Fruit fly (Drosophila melanogaster) whole organism, embryonic: ENCODE results near the gene NetB.
A peak's percentile ranks its signal among the peaks of the same experiment; 100 is the strongest.

Source experiments
- Bdp1 ChIP-seq: fragments of 200-800 bp; sonication (Bioruptor generic); optimal IDR thresholded peaks from 3 replicates; lab custom pipeline; 2016; ENCODE audit warnings: missing biosample characterization, missing genetic modification characterization
- Bgb ChIP-seq: fragments of 200-800 bp; sonication (Bioruptor generic); IDR thresholded peaks from 2 replicates; pipeline ENCODE4 v1.3.6; 2022; ENCODE audit warnings: missing biosample characterization, missing genetic modification characterization; ENCODE audit not compliant: partially characterized antibody
- CG10267 ChIP-seq: fragments of 200-800 bp; sonication (Bioruptor generic); optimal IDR thresholded peaks from 2 replicates; lab custom pipeline; 2018; ENCODE audit warnings: missing biosample characterization, mild to moderate bottlenecking, missing genetic modification characterization, moderate library complexity
- CG11456 ChIP-seq: fragments of 200-800 bp; sonication (Bioruptor generic); IDR thresholded peaks from 3 replicates; pipeline ENCODE4 v1.3.6; 2022; ENCODE audit warnings: missing biosample characterization, missing genetic modification characterization
- CG11504 ChIP-seq: fragments of 200-800 bp; sonication (Bioruptor generic); optimal IDR thresholded peaks from 3 replicates; lab custom pipeline; 2019; ENCODE audit warnings: missing biosample characterization, mild to moderate bottlenecking, missing genetic modification characterization, moderate library complexity
- CG12391 ChIP-seq: fragments of 200-800 bp; sonication (Bioruptor generic); optimal IDR thresholded peaks from 3 replicates; lab custom pipeline; 2018; ENCODE audit warnings: missing biosample characterization, mild to moderate bottlenecking, missing genetic modification characterization, moderate library complexity
- CG15514 ChIP-seq: fragments of 200-800 bp; sonication (Bioruptor generic); optimal IDR thresholded peaks from 3 replicates; lab custom pipeline; 2017; ENCODE audit warnings: missing biosample characterization, missing genetic modification characterization, mild to moderate bottlenecking, moderate library complexity, missing genetic modification reagents
- CG15696 ChIP-seq: fragments of 200-800 bp; sonication (Bioruptor generic); optimal IDR thresholded peaks from 2 replicates; lab custom pipeline; 2019; ENCODE audit warnings: missing biosample characterization, mild to moderate bottlenecking, missing genetic modification characterization, moderate library complexity
- CG17912 ChIP-seq: fragments of 200-800 bp; sonication (Bioruptor generic); optimal IDR thresholded peaks from 2 replicates; lab custom pipeline; 2018; ENCODE audit warnings: missing biosample characterization, mild to moderate bottlenecking, missing genetic modification characterization
- CG2129 ChIP-seq: fragments of 200-800 bp; sonication (Bioruptor generic); IDR thresholded peaks from 2 replicates; pipeline ENCODE4 v1.3.6; 2022; ENCODE audit warnings: missing biosample characterization, missing genetic modification characterization; ENCODE audit not compliant: partially characterized antibody
- CG2202 ChIP-seq: fragments of 200-800 bp; sonication (Bioruptor generic); optimal IDR thresholded peaks from 2 replicates; lab custom pipeline; 2018; ENCODE audit warnings: missing biosample characterization, mild to moderate bottlenecking, missing genetic modification characterization
- CG42726 ChIP-seq: fragments of 200-800 bp; sonication (Bioruptor generic); IDR thresholded peaks from 2 replicates; pipeline ENCODE4 v1.3.6; 2022; ENCODE audit warnings: missing biosample characterization, missing genetic modification characterization; ENCODE audit not compliant: partially characterized antibody
- CG6683 ChIP-seq: fragments of 200-800 bp; sonication (Bioruptor generic); optimal IDR thresholded peaks from 2 replicates; lab custom pipeline; 2017; ENCODE audit warnings: missing biosample characterization, mild to moderate bottlenecking, missing genetic modification characterization, missing genetic modification reagents
- CG6765 ChIP-seq: fragments of 200-800 bp; sonication (Bioruptor generic); optimal IDR thresholded peaks from 3 replicates; lab custom pipeline; 2017; ENCODE audit warnings: missing biosample characterization, mild to moderate bottlenecking, missing genetic modification characterization
- CG7745 ChIP-seq: fragments of 200-800 bp; sonication (Bioruptor generic); optimal IDR thresholded peaks from 2 replicates; lab custom pipeline; 2018; ENCODE audit warnings: missing biosample characterization, mild to moderate bottlenecking, missing genetic modification characterization, moderate library complexity
- CG7839 ChIP-seq: fragments of 200-800 bp; sonication (Bioruptor generic); optimal IDR thresholded peaks from 3 replicates; lab custom pipeline; 2018; ENCODE audit warnings: missing biosample characterization, mild to moderate bottlenecking, missing genetic modification characterization, moderate library complexity
- CG7963 ChIP-seq: fragments of 200-800 bp; sonication (Bioruptor generic); IDR thresholded peaks from 3 replicates; pipeline ENCODE4 v1.3.6; 2022; ENCODE audit warnings: missing biosample characterization, missing genetic modification characterization; ENCODE audit not compliant: partially characterized antibody
- CG8765 ChIP-seq: fragments of 200-800 bp; sonication (Bioruptor generic); IDR thresholded peaks from 2 replicates; pipeline ENCODE4 v1.3.6; 2022; ENCODE audit warnings: missing biosample characterization, missing genetic modification characterization
- CG9932 ChIP-seq: fragments of 200-800 bp; sonication (Bioruptor generic); IDR thresholded peaks from 2 replicates; pipeline ENCODE4 v1.3.6; 2022; ENCODE audit warnings: missing biosample characterization, missing genetic modification characterization
- CoRest ChIP-seq: fragments of 200-800 bp; sonication (Bioruptor generic); optimal IDR thresholded peaks from 3 replicates; lab custom pipeline; 2018; ENCODE audit warnings: missing biosample characterization, mild to moderate bottlenecking, missing genetic modification characterization, moderate library complexity
- Dbx ChIP-seq: fragments of 200-800 bp; sonication (Bioruptor generic); IDR thresholded peaks from 3 replicates; pipeline ENCODE4 v1.3.6; 2022; ENCODE audit warnings: missing biosample characterization, missing genetic modification characterization
- Doc3 ChIP-seq: fragments of 200-800 bp; sonication (Bioruptor generic); IDR thresholded peaks from 3 replicates; pipeline ENCODE4 v1.3.6; 2022; ENCODE audit warnings: missing biosample characterization, missing genetic modification characterization; ENCODE audit not compliant: partially characterized antibody
- ERR ChIP-seq: fragments of 200-800 bp; sonication (Bioruptor generic); optimal IDR thresholded peaks from 2 replicates; lab custom pipeline; 2016; ENCODE audit warnings: missing biosample characterization, missing genetic modification characterization
- HLH54F ChIP-seq: fragments of 200-800 bp; sonication (Bioruptor generic); optimal IDR thresholded peaks from 3 replicates; lab custom pipeline; 2016; ENCODE audit warnings: missing biosample characterization, missing genetic modification characterization
- Hsf ChIP-seq: fragments of 200-800 bp; sonication (Bioruptor generic); optimal IDR thresholded peaks from 3 replicates; lab custom pipeline; 2016; ENCODE audit warnings: missing biosample characterization, missing genetic modification characterization
- Jarid2 ChIP-seq: fragments of 200-800 bp; sonication (Bioruptor generic); optimal IDR thresholded peaks from 3 replicates; lab custom pipeline; 2017; ENCODE audit warnings: mild to moderate bottlenecking, missing biosample characterization, missing genetic modification reagents, missing genetic modification characterization
- MESR4 ChIP-seq: fragments of 200-800 bp; sonication (Bioruptor generic); optimal IDR thresholded peaks from 2 replicates; lab custom pipeline; 2018; ENCODE audit warnings: missing biosample characterization, mild to moderate bottlenecking, missing genetic modification characterization, moderate library complexity
- Mes4 ChIP-seq: fragments of 200-800 bp; sonication (Bioruptor generic); optimal IDR thresholded peaks from 2 replicates; lab custom pipeline; 2016; ENCODE audit warnings: missing biosample characterization, missing genetic modification characterization
- Mrtf ChIP-seq: fragments of 200-800 bp; sonication (Bioruptor generic); IDR thresholded peaks from 3 replicates; pipeline ENCODE4 v1.3.6; 2022; ENCODE audit warnings: missing biosample characterization, missing genetic modification characterization
- Nf-YB ChIP-seq: fragments of 200-800 bp; sonication (Bioruptor generic); optimal IDR thresholded peaks from 3 replicates; lab custom pipeline; 2019; ENCODE audit warnings: missing biosample characterization, mild to moderate bottlenecking, missing genetic modification characterization, moderate library complexity
- Optix ChIP-seq: fragments of 200-800 bp; sonication (Bioruptor generic); IDR thresholded peaks from 3 replicates; pipeline ENCODE4 v1.3.6; 2022; ENCODE audit warnings: missing biosample characterization, missing genetic modification characterization
- Sox100B ChIP-seq: fragments of 200-800 bp; sonication (Bioruptor generic); optimal IDR thresholded peaks from 3 replicates; lab custom pipeline; 2018; ENCODE audit warnings: missing biosample characterization, mild to moderate bottlenecking, missing genetic modification characterization
- Xrp1 ChIP-seq: fragments of 200-800 bp; sonication (Bioruptor generic); IDR thresholded peaks from 2 replicates; pipeline ENCODE4 v1.3.6; 2022; ENCODE audit warnings: missing biosample characterization, missing genetic modification characterization
- exex ChIP-seq: fragments of 200-800 bp; sonication (Bioruptor generic); optimal IDR thresholded peaks from 4 replicates; lab custom pipeline; 2018; ENCODE audit warnings: missing biosample characterization, mild to moderate bottlenecking, missing genetic modification characterization, moderate library complexity
- eyg ChIP-seq: fragments of 200-800 bp; sonication (Bioruptor generic); optimal IDR thresholded peaks from 3 replicates; lab custom pipeline; 2016; ENCODE audit warnings: missing biosample characterization, missing genetic modification characterization
- grn ChIP-seq: fragments of 200-800 bp; sonication (Bioruptor generic); optimal IDR thresholded peaks from 3 replicates; lab custom pipeline; 2017; ENCODE audit warnings: missing biosample characterization, missing genetic modification characterization
- jumu ChIP-seq: fragments of 200-800 bp; sonication (Bioruptor generic); optimal IDR thresholded peaks from 3 replicates; lab custom pipeline; 2016; ENCODE audit warnings: missing biosample characterization, missing genetic modification characterization
- kay ChIP-seq: fragments of 200-800 bp; sonication (Bioruptor generic); optimal IDR thresholded peaks from 2 replicates; lab custom pipeline; 2016; ENCODE audit warnings: missing biosample characterization, missing genetic modification characterization
- kni ChIP-seq: fragments of 200-800 bp; sonication (Bioruptor generic); optimal IDR thresholded peaks from 3 replicates; lab custom pipeline; 2017; ENCODE audit warnings: mild to moderate bottlenecking, missing biosample characterization, missing genetic modification reagents, missing genetic modification characterization
- lmd ChIP-seq: fragments of 200-800 bp; sonication (Bioruptor generic); IDR thresholded peaks from 2 replicates; pipeline ENCODE4 v1.3.6; 2022; ENCODE audit warnings: missing biosample characterization, missing genetic modification characterization
- nom ChIP-seq: fragments of 200-800 bp; sonication (Bioruptor generic); optimal IDR thresholded peaks from 2 replicates; lab custom pipeline; 2017; ENCODE audit warnings: missing biosample characterization, missing genetic modification characterization, mild to moderate bottlenecking, moderate library complexity, missing genetic modification reagents
- org-1 ChIP-seq: fragments of 200-800 bp; sonication (Bioruptor generic); optimal IDR thresholded peaks from 2 replicates; lab custom pipeline; 2017; ENCODE audit warnings: missing biosample characterization, missing genetic modification characterization
- rib ChIP-seq: fragments of 200-800 bp; sonication (Bioruptor generic); IDR thresholded peaks from 2 replicates; pipeline ENCODE4 v1.3.6; 2022; ENCODE audit warnings: missing biosample characterization, missing genetic modification characterization
- sc ChIP-seq, 3 experiments: fragments of >200 bp in 2 of 3; fragments of 200-800 bp in 1 of 3; sonication (Bioruptor generic) in 1 of 3; optimal IDR thresholded peaks; 2 replicates in 2 of 3; 3 replicates in 1 of 3; lab custom pipeline; 2017; ENCODE audit warnings: mild to moderate bottlenecking in 1 of 3, missing biosample characterization in 1 of 3, missing genetic modification characterization in 1 of 3, missing genetic modification reagents in 1 of 3
- sd ChIP-seq: fragments of 200-800 bp; sonication (Bioruptor generic); optimal IDR thresholded peaks from 3 replicates; lab custom pipeline; 2018; ENCODE audit warnings: missing biosample characterization, mild to moderate bottlenecking, missing genetic modification characterization, moderate library complexity
- sima ChIP-seq: fragments of 200-800 bp; sonication (Bioruptor generic); optimal IDR thresholded peaks from 2 replicates; lab custom pipeline; 2016; ENCODE audit warnings: missing biosample characterization, missing genetic modification characterization
- sna ChIP-seq: fragments of 200-800 bp; sonication (Bioruptor generic); IDR thresholded peaks from 2 replicates; pipeline ENCODE4 v1.3.6; 2022; ENCODE audit warnings: missing biosample characterization, missing genetic modification characterization; ENCODE audit not compliant: partially characterized antibody
- so ChIP-seq: fragments of 200-800 bp; sonication (Bioruptor generic); IDR thresholded peaks from 3 replicates; pipeline ENCODE4 v1.3.6; 2022; ENCODE audit warnings: missing biosample characterization, missing genetic modification characterization
- vfl ChIP-seq: fragments of 200-800 bp; sonication (Bioruptor generic); optimal IDR thresholded peaks from 2 replicates; lab custom pipeline; 2016; ENCODE audit warnings: missing biosample characterization, missing genetic modification characterization
- zf30C ChIP-seq: fragments of 200-800 bp; sonication (Bioruptor generic); optimal IDR thresholded peaks from 3 replicates; lab custom pipeline; 2018; ENCODE audit warnings: missing biosample characterization, mild to moderate bottlenecking, missing genetic modification characterization

The NetB gene

DNA sequence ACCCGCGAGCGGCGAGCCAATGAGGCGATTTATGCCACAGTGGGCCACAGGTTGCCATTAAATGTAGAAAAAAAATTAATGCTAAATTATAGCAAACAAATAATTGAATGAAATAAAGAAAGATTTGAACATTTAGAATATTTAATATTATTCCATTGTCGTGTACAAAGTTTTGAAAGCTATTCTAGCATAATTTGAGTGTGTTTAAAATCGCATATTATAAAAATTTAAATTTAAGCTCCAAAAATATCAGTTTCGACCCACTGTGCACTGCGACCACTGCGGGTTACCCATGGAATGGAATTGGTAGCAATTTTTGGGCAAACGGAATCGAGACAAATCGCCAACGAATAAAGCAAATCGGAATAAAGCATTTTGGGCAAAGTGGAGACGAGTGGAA, 5.4 kb downstream of the NetB start (continued):
- TF ChIP-seq grn (GFP tag; lab: Kevin White, UChicago) (no peak), Hsf (GFP tag; lab: Kevin White, UChicago) (peak; percentile 22), zf30C (GFP tag; lab: Kevin White, UChicago) (no peak), Jarid2 (GFP tag; lab: Kevin White, UChicago) (peak; percentile 33), Nf-YB (GFP tag; lab: Kevin White, UChicago) (peak; percentile 49), kay (GFP tag; lab: Kevin White, UChicago) (no peak), so (peak; percentile 20; the same call in 1 of the 3 replicates), sc (optimal IDR thresholded peaks at IDR 0.05; lab: Kevin White, UChicago) (no peak), sc (GFP tag; optimal IDR thresholded peaks at IDR 0.05; lab: Kevin White, UChicago) (peak; percentile 33), lmd (GFP tag; lab: Robert Waterston, UW) (peak; percentile 66), sd (tag; lab: Kevin White, UChicago) (no peak), CG42726 (GFP tag; lab: Robert Waterston, UW) (no peak), Bgb (GFP tag; lab: Robert Waterston, UW) (no peak), CG12391 (peak; percentile 58), CG2202 (tag; lab: Kevin White, UChicago) (peak; percentile 32), CG9932 (no peak), CG8765 (GFP tag; lab: Robert Waterston, UW) (peak; percentile 30; the same call in 1 of the 2 replicates), vfl (no peak), ERR (GFP tag; lab: Kevin White, UChicago) (no peak), Optix (GFP tag; lab: Robert Waterston, UW) (0 out of 3 replicates have a peak, but pooled peaks have one; percentile 34), Xrp1 (GFP tag; lab: Robert Waterston, UW) (peak; percentile 81), CG15514 (GFP tag; lab: Kevin White, UChicago) (no peak), CG6683 (no peak), CG7745 (no peak), Mrtf (no peak), CG11504 (tag; lab: Kevin White, UChicago) (peak; percentile 75), eyg (no peak), CG6765 (GFP tag; lab: Kevin White, UChicago) (no peak), jumu (GFP tag; lab: Kevin White, UChicago) (no peak), sima (GFP tag; lab: Kevin White, UChicago) (no peak), CG11456 (GFP tag; lab: Robert Waterston, UW) (no peak), HLH54F (GFP tag; lab: Kevin White, UChicago) (no peak), rib (GFP tag; lab: Robert Waterston, UW) (no peak), CG2129 (GFP tag; lab: Robert Waterston, UW) (no peak), Sox100B (GFP tag; lab: Kevin White, UChicago) (peak; percentile 74), CG10267 (tag; lab: Kevin White, UChicago) (peak; percentile 63), Dbx (GFP tag; lab: Robert Waterston, UW) (no peak), CG7963 (GFP tag; lab: Robert Waterston, UW) (no peak), CG17912 (GFP tag; lab: Kevin White, UChicago) (no peak), Mes4 (GFP tag; lab: Kevin White, UChicago) (no peak), CoRest (tag; lab: Kevin White, UChicago) (peak; percentile 64), org-1 (GFP tag; lab: Kevin White, UChicago) (peak; percentile 28), CG7839 (peak; percentile 73), Bdp1 (no peak), Doc3 (GFP tag; lab: Robert Waterston, UW) (no peak), CG15696 (tag; lab: Kevin White, UChicago) (peak; percentile 70), sna (no peak), exex (no peak), kni (no peak), MESR4 (GFP tag; lab: Kevin White, UChicago) (no peak), nom (GFP tag; lab: Kevin White, UChicago) (no peak)
